Worm (Caenorhabditis elegans) whole organism, L4/young adult: ENCODE measurements around the gene F44F4.3.

Source experiments
- dao-5 ChIP-seq: sonication (generic microtip); optimal IDR thresholded peaks from 2 replicates; lab custom pipeline; 2016; ENCODE audit warnings: missing genotype, missing genetic modification characterization, moderate library complexity, missing compliant biosample characterization
- him-1 ChIP-seq: sonication (generic microtip); optimal IDR thresholded peaks from 2 replicates; lab custom pipeline; 2016; ENCODE audit warnings: missing genotype, missing genetic modification reagents, missing genetic modification characterization, missing compliant biosample characterization

ce11 chrII:10910219-10910618, 24.5 kb upstream of the F44F4.3 start, which contains the start of gene sra-11:
- TF ChIP-seq him-1 (tag; lab: Kevin White, UChicago) (no peak), dao-5 (tag; lab: Kevin White, UChicago) (no peak)
